Worm (Caenorhabditis elegans) whole organism, L3 larva: Measurements from ENCODE around the gene F35G12.7.

Experiments
- ama-1 ChIP-seq: fragments of 150-350 bp; optimal IDR thresholded peaks from 2 replicates; lab custom pipeline; 2018
- daf-12 ChIP-seq: fragments of 150-350 bp; optimal IDR thresholded peaks from 2 replicates; lab custom pipeline; 2014; ENCODE audit warnings: missing biosample characterization, missing genetic modification reagents, missing genetic modification characterization
- jun-1 ChIP-seq: fragments of 150-350 bp; optimal IDR thresholded peaks from 2 replicates; lab custom pipeline; 2014; ENCODE audit warnings: missing biosample characterization, missing genetic modification reagents, missing genetic modification characterization
- mml-1 ChIP-seq: fragments of 150-350 bp; sonication (generic microtip); optimal IDR thresholded peaks from 3 replicates; lab custom pipeline; 2014; ENCODE audit warnings: missing biosample characterization, missing genetic modification characterization
- nhr-76 ChIP-seq: fragments of 150-350 bp; sonication (generic microtip); optimal IDR thresholded peaks from 5 replicates; lab custom pipeline; 2014; ENCODE audit warnings: missing biosample characterization, missing genetic modification characterization

DNA sequence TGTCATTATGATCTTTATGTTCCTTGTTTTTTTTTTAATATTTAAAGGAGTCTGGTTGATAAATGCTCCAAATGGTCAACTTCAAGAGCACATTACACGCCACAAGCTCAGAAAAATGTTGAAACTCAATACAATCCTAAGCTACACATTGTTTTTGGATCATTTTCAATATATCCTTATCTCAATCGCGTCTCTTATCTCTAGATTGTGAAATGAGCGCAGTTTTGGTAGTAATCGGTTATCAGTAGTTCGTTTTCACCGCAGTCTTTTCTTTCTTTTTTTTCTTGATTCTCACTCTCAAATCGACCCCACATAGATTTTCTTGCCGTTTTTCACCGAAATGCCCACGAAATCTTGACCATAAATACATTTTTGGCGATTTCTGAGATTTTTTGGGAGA is 34.3 kb downstream of the F35G12.7 start:
- no peak for TF ChIP-seq nhr-76 (tag; lab: Kevin White, UChicago)
- TF ChIP-seq jun-1 (tag; lab: Kevin White, UChicago), result no peak
- no peak for TF ChIP-seq mml-1 (tag; lab: Kevin White, UChicago)
- TF ChIP-seq daf-12, result no peak
- no peak for TF ChIP-seq ama-1 (lab: Kevin White, UChicago)
